Worm (Caenorhabditis elegans) whole organism, mixed stage, embryonic: ENCODE results near the gene mlc-1.

ENCODE experiments used
- M03D4.4 ChIP-seq: sonication (generic microtip); optimal IDR thresholded peaks from 2 replicates; lab custom pipeline; 2017; ENCODE audit warnings: mild to moderate bottlenecking, missing genetic modification characterization, missing compliant biosample characterization
- ceh-83 ChIP-seq: fragments of 200-800 bp; sonication (Bioruptor generic); optimal IDR thresholded peaks from 2 replicates; lab custom pipeline; 2018; ENCODE audit warnings: mild to moderate bottlenecking, missing genetic modification characterization, missing compliant biosample characterization
- cnd-1 ChIP-seq: fragments of 200-800 bp; sonication (Bioruptor generic); optimal IDR thresholded peaks from 2 replicates; lab custom pipeline; 2018; ENCODE audit warnings: mild to moderate bottlenecking, missing genetic modification characterization, missing compliant biosample characterization
- drap-1 ChIP-seq: fragments of 200-800 bp; sonication (Bioruptor generic); optimal IDR thresholded peaks from 3 replicates; lab custom pipeline; 2018; ENCODE audit warnings: mild to moderate bottlenecking, missing genetic modification characterization, missing compliant biosample characterization
- elt-1 ChIP-seq: sonication (generic microtip); optimal IDR thresholded peaks from 2 replicates; lab custom pipeline; 2017; ENCODE audit warnings: missing genetic modification characterization, mild to moderate bottlenecking, missing compliant biosample characterization, antibody characterized with exemption, moderate library complexity, borderline replicate concordance; ENCODE audit not compliant: insufficient read depth
- flh-1 ChIP-seq: fragments of 200-800 bp; sonication (Bioruptor generic); optimal IDR thresholded peaks from 2 replicates; lab custom pipeline; 2018; ENCODE audit warnings: mild to moderate bottlenecking, missing genetic modification characterization, moderate library complexity, missing compliant biosample characterization
- ham-2 ChIP-seq: fragments of 200-800 bp; sonication (Bioruptor generic); optimal IDR thresholded peaks from 2 replicates; lab custom pipeline; 2018; ENCODE audit warnings: mild to moderate bottlenecking, missing genetic modification characterization, missing compliant biosample characterization
- hlh-1 ChIP-seq: fragments of 150-350 bp; optimal IDR thresholded peaks from 2 replicates; lab custom pipeline; 2014; ENCODE audit warnings: missing biosample characterization, missing genetic modification reagents, missing genetic modification characterization
- lsy-2 ChIP-seq: fragments of 150-350 bp; optimal IDR thresholded peaks from 2 replicates; lab custom pipeline; 2014; ENCODE audit warnings: missing biosample characterization, missing genetic modification characterization
- mep-1 ChIP-seq: fragments of 150-350 bp; optimal IDR thresholded peaks from 2 replicates; lab custom pipeline; 2017; ENCODE audit warnings: missing biosample characterization, missing genetic modification reagents, missing genetic modification characterization, inconsistent platforms
- nhr-237 ChIP-seq: fragments of 150-350 bp; optimal IDR thresholded peaks from 2 replicates; lab custom pipeline; 2014; ENCODE audit warnings: missing biosample characterization, missing genetic modification characterization
- nhr-28 ChIP-seq: fragments of 150-350 bp; optimal IDR thresholded peaks from 2 replicates; lab custom pipeline; 2014; ENCODE audit warnings: missing biosample characterization, missing genetic modification characterization
- pha-4 ChIP-seq: fragments of 150-350 bp; optimal IDR thresholded peaks from 2 replicates; lab custom pipeline; 2018; ENCODE audit warnings: missing biosample characterization, missing genetic modification reagents, missing genetic modification characterization
- unc-39 ChIP-seq: fragments of 150-350 bp; optimal IDR thresholded peaks from 2 replicates; lab custom pipeline; 2014; ENCODE audit warnings: missing biosample characterization, missing genetic modification characterization
- zip-8 ChIP-seq: fragments of 150-350 bp; optimal IDR thresholded peaks from 2 replicates; lab custom pipeline; 2014; ENCODE audit warnings: missing biosample characterization, missing genetic modification characterization

The mlc-1 gene

DNA sequence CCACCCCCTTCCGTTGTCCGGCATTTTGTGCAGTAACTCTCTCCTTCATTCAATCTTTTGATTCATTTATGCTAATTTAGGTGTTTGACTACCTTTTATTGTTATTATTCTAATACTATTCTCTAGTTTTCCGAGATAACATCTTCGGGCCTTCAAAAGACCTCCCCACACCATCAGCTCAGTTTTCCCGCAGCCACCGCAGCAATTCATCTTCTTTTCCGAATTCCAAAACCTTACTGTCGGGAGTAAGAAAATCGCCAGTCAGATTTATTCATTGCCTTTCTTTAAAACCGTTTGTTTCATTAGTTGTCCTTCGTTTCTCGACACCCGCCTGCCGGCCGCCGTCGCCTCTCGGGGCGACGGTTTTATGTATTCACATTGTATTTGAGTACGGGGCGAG, 49.1 kb downstream of the mlc-1 start:
- no peak for TF ChIP-seq zip-8 (tag; lab: Kevin White, UChicago)
- peak; percentile 7 for TF ChIP-seq ham-2 (GFP tag; lab: Kevin White, UChicago)

DNA sequence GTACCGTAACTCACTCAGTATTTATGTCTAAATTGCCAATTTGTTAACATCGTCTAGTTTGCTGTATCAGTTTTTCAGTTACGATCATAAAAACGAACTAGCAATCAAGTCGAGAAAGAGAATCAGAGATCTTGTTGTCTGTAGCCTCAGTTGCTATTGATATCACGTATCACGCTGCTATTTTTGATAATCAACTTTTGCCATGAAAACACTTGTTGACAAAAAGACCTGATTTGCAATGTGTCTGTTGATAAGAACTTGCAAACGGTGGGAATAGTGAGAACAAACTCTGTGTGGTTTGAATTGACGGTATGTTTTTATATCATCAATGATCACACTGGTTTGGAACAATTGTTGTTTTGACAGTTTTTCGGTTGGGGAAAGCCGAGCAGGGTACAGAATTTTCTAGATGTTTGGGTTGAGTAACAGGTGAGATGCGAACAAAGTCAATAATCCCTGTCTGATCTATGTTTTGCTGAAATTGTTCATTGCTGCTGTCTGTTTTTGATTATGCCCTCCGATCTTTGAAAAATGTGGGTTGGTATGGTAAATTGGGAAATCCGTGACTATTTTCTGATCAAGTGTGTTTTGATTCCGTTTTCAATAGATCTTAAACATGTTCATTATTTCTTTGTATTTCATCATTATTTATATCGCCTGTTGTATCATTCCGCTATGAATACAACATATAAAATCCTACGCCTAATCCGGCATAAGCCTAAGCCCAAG, 50.2 kb downstream of the mlc-1 start:
- no peak for TF ChIP-seq cnd-1 (tag; lab: Kevin White, UChicago)
- no peak for TF ChIP-seq pha-4
- TF ChIP-seq drap-1 = no peak
- TF ChIP-seq ceh-83 (GFP tag; lab: Kevin White, UChicago) = no peak
- TF ChIP-seq flh-1 (GFP tag; lab: Kevin White, UChicago) = no peak
- TF ChIP-seq M03D4.4 (tag; lab: Kevin White, UChicago) = no peak
- TF ChIP-seq hlh-1 (tag; lab: Kevin White, UChicago) = no peak
- no peak for TF ChIP-seq ham-2 (GFP tag; lab: Kevin White, UChicago)
- no peak for TF ChIP-seq nhr-237 (tag; lab: Kevin White, UChicago)
- no peak for TF ChIP-seq mep-1 (tag; lab: Kevin White, UChicago)
- no peak for TF ChIP-seq lsy-2 (tag; lab: Kevin White, UChicago)
- no peak for TF ChIP-seq unc-39 (tag; lab: Kevin White, UChicago)
- TF ChIP-seq nhr-28 (tag; lab: Kevin White, UChicago) = no peak
- no peak for TF ChIP-seq elt-1
